Worm (Caenorhabditis elegans): ENCODE results near the gene nhr-206.

ce11 chrV:12070419-12070818 lies 21.4 kb upstream of the nhr-206 start, which contains the start of gene kmo-1:
- TF ChIP-seq flt-1 (GFP tag; IDR thresholded peaks at IDR 0.05), result no peak
- TF ChIP-seq ztf-29 (GFP tag; IDR thresholded peaks at IDR 0.05), result no peak
- no peak for TF ChIP-seq klf-2 (GFP tag; conservative IDR thresholded peaks at IDR 0.05)
- TF ChIP-seq ztf-23 (GFP tag; IDR thresholded peaks at IDR 0.05), result no peak
- TF ChIP-seq T22C8.4 (GFP tag; IDR thresholded peaks at IDR 0.05), result no peak
- no peak for TF ChIP-seq cog-1 (tag; optimal IDR thresholded peaks at IDR 0.05)
